ENCODE assay signal across 5 worm cellular contexts in the genomic region with DNA sequence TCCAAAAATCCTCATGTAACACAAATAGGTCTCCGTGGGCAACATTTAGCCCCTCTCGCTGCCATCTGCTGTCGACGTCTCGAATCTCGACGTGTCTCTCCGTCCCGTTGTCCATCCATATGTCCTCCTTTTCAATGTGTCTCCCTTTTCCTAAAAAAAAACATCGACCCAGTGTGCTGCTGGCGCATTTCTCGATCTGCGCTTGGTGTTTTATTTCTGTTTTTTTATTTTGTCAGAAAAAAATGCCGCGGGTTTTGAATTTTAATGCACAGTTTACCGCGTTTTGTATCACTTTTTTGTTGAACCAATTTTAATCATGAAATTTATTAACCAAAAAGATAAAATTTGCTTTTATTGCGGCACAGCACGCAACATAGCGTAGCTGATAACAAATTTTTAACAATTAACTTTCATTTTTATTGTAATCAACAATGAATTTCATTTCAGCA.
TF ChIP-seq lines count a peak whose summit lies in the region.

No protein-coding gene starts in this region.

TF ChIP-seq in whole organism, L1 larva, 84 proteins besides CTCF, POLR2A, EP300 and RAD21 (continues in another document):
- TF ChIP-seq mef-2 (tag; optimal IDR thresholded peaks at IDR 0.05; lab: Kevin White, UChicago): peak; percentile 28
- peak; percentile 65 for TF ChIP-seq nhr-20 (tag; optimal IDR thresholded peaks at IDR 0.05; lab: Kevin White, UChicago)
- TF ChIP-seq lin-14 (GFP tag; optimal IDR thresholded peaks at IDR 0.05; lab: Kevin White, UChicago): peak; percentile 92
- TF ChIP-seq egl-27 (tag; optimal IDR thresholded peaks at IDR 0.05; lab: Kevin White, UChicago): no peak
- no peak for TF ChIP-seq ceh-88 (GFP tag; IDR thresholded peaks at IDR 0.05; lab: Robert Waterston, UW)
- TF ChIP-seq nhr-71 (tag; optimal IDR thresholded peaks at IDR 0.05; lab: Kevin White, UChicago): peak; percentile 78
- 0 out of 2 replicates have a peak, but pooled peaks have one; percentile 23 for TF ChIP-seq isw-1 (GFP tag; IDR thresholded peaks at IDR 0.05; lab: Robert Waterston, UW)
- peak; percentile 38 to 73 for TF ChIP-seq lin-35 (GFP tag; optimal IDR thresholded peaks at IDR 0.05; lab: Kevin White, UChicago)
- TF ChIP-seq sup-37 (GFP tag; optimal IDR thresholded peaks at IDR 0.05; lab: Kevin White, UChicago): no peak
- TF ChIP-seq C16A3.4 (tag; optimal IDR thresholded peaks at IDR 0.05; lab: Kevin White, UChicago): peak; percentile 60
- peak; percentile 30 for TF ChIP-seq elt-2 (tag; optimal IDR thresholded peaks at IDR 0.05; lab: Kevin White, UChicago)
- TF ChIP-seq tlp-1 (tag; optimal IDR thresholded peaks at IDR 0.05; lab: Kevin White, UChicago): no peak
- TF ChIP-seq nhr-47 (tag; optimal IDR thresholded peaks at IDR 0.05; lab: Kevin White, UChicago): peak; percentile 72
- TF ChIP-seq mdl-1 (tag; optimal IDR thresholded peaks at IDR 0.05; lab: Kevin White, UChicago): peak in 1 of 2 experiments; percentile 53
- TF ChIP-seq snpc-4 (tag; optimal IDR thresholded peaks at IDR 0.05; lab: Kevin White, UChicago): peak; percentile 5
- TF ChIP-seq ama-1 (optimal IDR thresholded peaks at IDR 0.05; lab: Kevin White, UChicago): no peak
- peak; percentile 15 for TF ChIP-seq egl-13 (tag; optimal IDR thresholded peaks at IDR 0.05; lab: Kevin White, UChicago)

TF ChIP-seq in whole organism, L3 larva, 47 proteins besides CTCF, POLR2A, EP300 and RAD21 (continues in another document):
- no peak for TF ChIP-seq ZK546.5 (tag; optimal IDR thresholded peaks at IDR 0.05; lab: Kevin White, UChicago)
- TF ChIP-seq ceh-28 (tag; optimal IDR thresholded peaks at IDR 0.05; lab: Kevin White, UChicago): no peak
- TF ChIP-seq pha-4 (tag; optimal IDR thresholded peaks at IDR 0.05; lab: Kevin White, UChicago): peak; percentile 51
- TF ChIP-seq nhr-237 (tag; optimal IDR thresholded peaks at IDR 0.05; lab: Kevin White, UChicago): no peak
- TF ChIP-seq lin-15B (tag; optimal IDR thresholded peaks at IDR 0.05; lab: Kevin White, UChicago): peak; percentile 69
- no peak for TF ChIP-seq R02D3.7 (tag; optimal IDR thresholded peaks at IDR 0.05; lab: Kevin White, UChicago)
- TF ChIP-seq unc-39 (tag; optimal IDR thresholded peaks at IDR 0.05; lab: Kevin White, UChicago): no peak
- peak; percentile 72 for TF ChIP-seq lin-39 (tag; optimal IDR thresholded peaks at IDR 0.05; lab: Kevin White, UChicago)
- no peak for TF ChIP-seq ceh-82 (tag; optimal IDR thresholded peaks at IDR 0.05; lab: Kevin White, UChicago)
- TF ChIP-seq skn-1 (tag; optimal IDR thresholded peaks at IDR 0.05; lab: Kevin White, UChicago): no peak
- no peak for TF ChIP-seq sea-2 (GFP tag; optimal IDR thresholded peaks at IDR 0.05; lab: Kevin White, UChicago)
- peak; percentile 69 for TF ChIP-seq nfya-1 (tag; optimal IDR thresholded peaks at IDR 0.05; lab: Kevin White, UChicago; ENCODE audit: insufficient read depth)
- TF ChIP-seq zag-1 (tag; optimal IDR thresholded peaks at IDR 0.05; lab: Kevin White, UChicago): no peak
- peak; percentile 24 for TF ChIP-seq fkh-10 (GFP tag; optimal IDR thresholded peaks at IDR 0.05; lab: Kevin White, UChicago)
- peak; percentile 50 for TF ChIP-seq hmg-11 (tag; optimal IDR thresholded peaks at IDR 0.05; lab: Kevin White, UChicago)
- TF ChIP-seq nhr-25 (tag; optimal IDR thresholded peaks at IDR 0.05; lab: Kevin White, UChicago): no peak
- no peak for TF ChIP-seq nhr-77 (tag; optimal IDR thresholded peaks at IDR 0.05; lab: Kevin White, UChicago)
- TF ChIP-seq fkh-2 (tag; optimal IDR thresholded peaks at IDR 0.05; lab: Kevin White, UChicago): no peak

TF ChIP-seq in whole organism, early embryonic, 17 proteins besides CTCF, POLR2A, EP300 and RAD21:
- TF ChIP-seq tra-4 (tag; optimal IDR thresholded peaks at IDR 0.05; lab: Kevin White, UChicago): no peak
- TF ChIP-seq ceh-36 (tag; optimal IDR thresholded peaks at IDR 0.05; lab: Kevin White, UChicago): no peak
- TF ChIP-seq aly-1 (tag; optimal IDR thresholded peaks at IDR 0.05; lab: Kevin White, UChicago): peak; percentile 63
- peak; percentile 59 for TF ChIP-seq F13C5.2 (tag; optimal IDR thresholded peaks at IDR 0.05; lab: Kevin White, UChicago)
- no peak for TF ChIP-seq hnd-1 (tag; optimal IDR thresholded peaks at IDR 0.05; lab: Kevin White, UChicago)
- no peak for TF ChIP-seq tbx-37 (GFP tag; conservative IDR thresholded peaks at IDR 0.05; lab: Robert Waterston, UW)
- TF ChIP-seq hmg-4 (GFP tag; optimal IDR thresholded peaks at IDR 0.05; lab: Kevin White, UChicago): peak; percentile 33
- TF ChIP-seq ceh-13 (GFP tag; optimal IDR thresholded peaks at IDR 0.05; lab: Kevin White, UChicago): no peak
- no peak for TF ChIP-seq ama-1 (optimal IDR thresholded peaks at IDR 0.05; lab: Kevin White, UChicago)
- no peak for TF ChIP-seq scrt-1 (GFP tag; IDR thresholded peaks at IDR 0.05; lab: Robert Waterston, UW)
- TF ChIP-seq tbx-11 (GFP tag; IDR thresholded peaks at IDR 0.05; lab: Robert Waterston, UW): no peak
- TF ChIP-seq ets-7 (tag; optimal IDR thresholded peaks at IDR 0.05; lab: Kevin White, UChicago): no peak
- no peak for TF ChIP-seq B0310.2 (tag; optimal IDR thresholded peaks at IDR 0.05; lab: Kevin White, UChicago)
- 0 out of 2 replicates have a peak, but pooled peaks have one; percentile 26 for TF ChIP-seq sea-1 (GFP tag; conservative IDR thresholded peaks at IDR 0.05; lab: Robert Waterston, UW)
- TF ChIP-seq pes-1 (GFP tag; IDR thresholded peaks at IDR 0.05; lab: Robert Waterston, UW): peak; percentile 7; the same call in 1 of the 2 replicates
- no peak for TF ChIP-seq hmbx-1 (tag; optimal IDR thresholded peaks at IDR 0.05; lab: Kevin White, UChicago)
TF ChIP-seq in whole organism, early embryonic: peak in this region for 5.

TF ChIP-seq in whole organism, midembryonic, 9 proteins besides CTCF, POLR2A, EP300 and RAD21:
- peak; percentile 35 for TF ChIP-seq cog-1 (tag; optimal IDR thresholded peaks at IDR 0.05; lab: Kevin White, UChicago)
- TF ChIP-seq ztf-23 (GFP tag; IDR thresholded peaks at IDR 0.05; lab: Robert Waterston, UW): 0 out of 2 replicates have a peak, but pooled peaks have one; percentile 42
- no peak for TF ChIP-seq T22C8.4 (GFP tag; IDR thresholded peaks at IDR 0.05; lab: Robert Waterston, UW)
- peak; percentile 72; the same call in 1 of the 2 replicates for TF ChIP-seq tab-1 (GFP tag; IDR thresholded peaks at IDR 0.05; lab: Robert Waterston, UW)

TF ChIP-seq in whole organism, young adult, 124 proteins besides CTCF, POLR2A, EP300 and RAD21:
- TF ChIP-seq let-607 (tag; optimal IDR thresholded peaks at IDR 0.05; lab: Kevin White, UChicago): peak; percentile 49 to 67
- no peak for TF ChIP-seq ceh-79 (tag; optimal IDR thresholded peaks at IDR 0.05; lab: Kevin White, UChicago)
- TF ChIP-seq attf-3 (GFP tag; conservative IDR thresholded peaks at IDR 0.05; lab: Robert Waterston, UW): no peak
- peak; percentile 53 for TF ChIP-seq attf-5 (GFP tag; optimal IDR thresholded peaks at IDR 0.05; lab: Kevin White, UChicago)
- no peak for TF ChIP-seq pbrm-1 (GFP tag; IDR thresholded peaks at IDR 0.05; lab: Robert Waterston, UW)
- peak; percentile 91 for TF ChIP-seq ztf-18 (tag; optimal IDR thresholded peaks at IDR 0.05; lab: Kevin White, UChicago)
- TF ChIP-seq K11D2.4 (GFP tag; IDR thresholded peaks at IDR 0.05; lab: Robert Waterston, UW): peak; percentile 78; the same call in 1 of the 2 replicates
- TF ChIP-seq ceh-27 (GFP tag; optimal IDR thresholded peaks at IDR 0.05; lab: Kevin White, UChicago): peak; percentile 22
- TF ChIP-seq him-1 (tag; optimal IDR thresholded peaks at IDR 0.05; lab: Kevin White, UChicago): no peak
- no peak for TF ChIP-seq cebp-1 (GFP tag; IDR thresholded peaks at IDR 0.05; lab: Robert Waterston, UW)
- TF ChIP-seq cebp-1 (tag; optimal IDR thresholded peaks at IDR 0.05; lab: Kevin White, UChicago): peak; percentile 50
- no peak for TF ChIP-seq ztf-22 (GFP tag; optimal IDR thresholded peaks at IDR 0.05; lab: Kevin White, UChicago)
- peak in 1 of 3 experiments; percentile 50 for TF ChIP-seq lin-35 (GFP tag; optimal IDR thresholded peaks at IDR 0.05; lab: Kevin White, UChicago)
- TF ChIP-seq sdz-38 (tag; optimal IDR thresholded peaks at IDR 0.05; lab: Kevin White, UChicago): no peak
- peak; percentile 60 for TF ChIP-seq lin-40 (tag; optimal IDR thresholded peaks at IDR 0.05; lab: Kevin White, UChicago)
- TF ChIP-seq egl-18 (GFP tag; IDR thresholded peaks at IDR 0.05; lab: Robert Waterston, UW): 0 out of 2 replicates have a peak, but pooled peaks have one; percentile 59
- peak; percentile 41 for TF ChIP-seq K12H6.12 (tag; optimal IDR thresholded peaks at IDR 0.05; lab: Kevin White, UChicago)
- peak; percentile 48 for TF ChIP-seq nhr-80 (tag; optimal IDR thresholded peaks at IDR 0.05; lab: Kevin White, UChicago)
- TF ChIP-seq rec-8 (tag; optimal IDR thresholded peaks at IDR 0.05; lab: Kevin White, UChicago): no peak
- peak; percentile 2 for TF ChIP-seq dpl-1 (GFP tag; optimal IDR thresholded peaks at IDR 0.05; lab: Kevin White, UChicago)
- TF ChIP-seq dox-1 (GFP tag; IDR thresholded peaks at IDR 0.05; lab: Robert Waterston, UW): peak; percentile 74; the same call in 1 of the 2 replicates
- peak; percentile 19 for TF ChIP-seq lin-54 (GFP tag; optimal IDR thresholded peaks at IDR 0.05; lab: Kevin White, UChicago)
- peak; percentile 79 for TF ChIP-seq zfh-2 (GFP tag; conservative IDR thresholded peaks at IDR 0.05; lab: Robert Waterston, UW)
TF ChIP-seq in whole organism, young adult: peak in this region for 15.

Comparison
In these comparisons a context has a peak if more than half of its experiments do, and no peak if none do; other contexts are left out.
1. Of the 8 proteins assayed by ChIP-seq in both whole organism, young adult and whole organism, L1 larva: peak only in whole organism, young adult: none; only in whole organism, L1 larva: efl-1 and snpc-4; in both: dpl-1; in neither: 4; mixed calls (peak in some experiments, not most) for 1.